Worm (Caenorhabditis elegans) whole organism, young adult: ENCODE results near the gene grp-1.
A peak's percentile ranks its signal among the peaks of the same experiment; 100 is the strongest.

Experiments
- B0336.3 ChIP-seq: fragments of 200-800 bp; sonication (Bioruptor generic); IDR thresholded peaks from 2 replicates; pipeline ENCODE4 v1.3.6; 2022; ENCODE audit warnings: missing genetic modification characterization, missing compliant biosample characterization
- C06A6.2 ChIP-seq: fragments of 200-800 bp; sonication (Bioruptor generic); conservative IDR thresholded peaks from 2 replicates; pipeline ENCODE4 v1.3.6; 2022; ENCODE audit warnings: missing genetic modification characterization, missing compliant biosample characterization
- D2030.7 ChIP-seq: fragments of 200-800 bp; sonication (Bioruptor generic); IDR thresholded peaks from 2 replicates; pipeline ENCODE4 v1.3.6; 2022; ENCODE audit warnings: missing genetic modification reagents, missing genetic modification characterization, missing compliant biosample characterization
- F39B2.1 ChIP-seq: fragments of 200-800 bp; sonication (Bioruptor generic); IDR thresholded peaks from 2 replicates; pipeline ENCODE4 v1.3.6; 2022; ENCODE audit warnings: missing genetic modification reagents, missing genetic modification characterization, missing compliant biosample characterization
- F49E8.2 ChIP-seq: sonication (generic microtip); optimal IDR thresholded peaks from 3 replicates; lab custom pipeline; 2017; ENCODE audit warnings: missing genetic modification characterization, mild to moderate bottlenecking, missing compliant biosample characterization, antibody characterized with exemption, moderate library complexity; ENCODE audit not compliant: insufficient read depth
- F55B11.4 ChIP-seq: sonication (generic microtip); optimal IDR thresholded peaks from 2 replicates; lab custom pipeline; 2016; ENCODE audit warnings: missing compliant biosample characterization, missing genetic modification characterization, borderline replicate concordance; ENCODE audit not compliant: insufficient read depth
- F57C9.4 ChIP-seq: sonication (generic microtip); optimal IDR thresholded peaks from 2 replicates; lab custom pipeline; 2017; ENCODE audit warnings: mild to moderate bottlenecking, missing genetic modification characterization, missing compliant biosample characterization
- Y53F4B.3 ChIP-seq: fragments of 200-800 bp; sonication (Bioruptor generic); IDR thresholded peaks from 2 replicates; pipeline ENCODE4 v1.3.6; 2022; ENCODE audit warnings: missing genetic modification reagents, missing genetic modification characterization, missing compliant biosample characterization
- aptf-2 ChIP-seq: fragments of 200-800 bp; sonication (Bioruptor generic); conservative IDR thresholded peaks from 2 replicates; pipeline ENCODE4 v1.3.6; 2022; ENCODE audit warnings: missing genetic modification reagents, missing genetic modification characterization, missing compliant biosample characterization
- aptf-3 ChIP-seq: fragments of 200-800 bp; sonication (Bioruptor generic); IDR thresholded peaks from 2 replicates; pipeline ENCODE4 v1.3.6; 2022; ENCODE audit warnings: missing genetic modification characterization, missing compliant biosample characterization
- atf-7 ChIP-seq: sonication (generic microtip); optimal IDR thresholded peaks from 2 replicates; lab custom pipeline; 2017; ENCODE audit warnings: mild to moderate bottlenecking, missing genetic modification characterization, missing compliant biosample characterization
- attf-6 ChIP-seq: fragments of 200-800 bp; sonication (Bioruptor generic); IDR thresholded peaks from 2 replicates; pipeline ENCODE4 v1.3.6; 2022; ENCODE audit warnings: missing genetic modification reagents, missing genetic modification characterization, missing compliant biosample characterization
- bed-1 ChIP-seq: fragments of 200-800 bp; sonication (Bioruptor generic); IDR thresholded peaks from 2 replicates; pipeline ENCODE4 v1.3.6; 2022; ENCODE audit warnings: missing genetic modification reagents, missing genetic modification characterization, missing compliant biosample characterization
- cebp-2 ChIP-seq: fragments of 200-800 bp; sonication (Bioruptor generic); IDR thresholded peaks from 2 replicates; pipeline ENCODE4 v1.3.6; 2022; ENCODE audit warnings: missing genetic modification characterization, missing compliant biosample characterization
- ceh-40 ChIP-seq: fragments of 200-800 bp; sonication (Bioruptor generic); IDR thresholded peaks from 2 replicates; pipeline ENCODE4 v1.3.6; 2022; ENCODE audit warnings: missing genetic modification characterization, missing compliant biosample characterization
- ceh-58 ChIP-seq: fragments of 200-800 bp; sonication (Bioruptor generic); IDR thresholded peaks from 2 replicates; pipeline ENCODE4 v1.3.6; 2022; ENCODE audit warnings: missing genetic modification characterization, missing compliant biosample characterization
- ceh-79 ChIP-seq: sonication (generic microtip); optimal IDR thresholded peaks from 2 replicates; lab custom pipeline; 2017; ENCODE audit warnings: mild to moderate bottlenecking, missing genetic modification characterization, missing compliant biosample characterization
- dox-1 ChIP-seq: fragments of 200-800 bp; sonication (Bioruptor generic); IDR thresholded peaks from 2 replicates; pipeline ENCODE4 v1.3.6; 2022; ENCODE audit warnings: missing genetic modification reagents, missing genetic modification characterization, missing compliant biosample characterization
- dpl-1 ChIP-seq: fragments of 150-350 bp; optimal IDR thresholded peaks from 2 replicates; lab custom pipeline; 2014; ENCODE audit warnings: missing biosample characterization, missing genetic modification reagents, missing genetic modification characterization
- ets-4 ChIP-seq: fragments of 200-800 bp; sonication (Bioruptor generic); optimal IDR thresholded peaks from 2 replicates; lab custom pipeline; 2018; ENCODE audit warnings: mild to moderate bottlenecking, missing genetic modification characterization, missing compliant biosample characterization
- hmg-1.2 ChIP-seq: fragments of 200-800 bp; sonication (Bioruptor generic); IDR thresholded peaks from 2 replicates; pipeline ENCODE4 v1.3.6; 2022; ENCODE audit warnings: missing genetic modification reagents, missing genetic modification characterization, missing compliant biosample characterization
- hsf-1 ChIP-seq: fragments of 200-800 bp; sonication (Bioruptor generic); IDR thresholded peaks from 2 replicates; pipeline ENCODE4 v1.3.6; 2022; ENCODE audit warnings: missing genetic modification reagents, missing genetic modification characterization, missing compliant biosample characterization
- lag-1 ChIP-seq: fragments of 200-800 bp; sonication (Bioruptor generic); IDR thresholded peaks from 2 replicates; pipeline ENCODE4 v1.3.6; 2022; ENCODE audit warnings: missing genetic modification reagents, missing genetic modification characterization, missing compliant biosample characterization
- lin-26 ChIP-seq: fragments of 200-800 bp; sonication (Bioruptor generic); IDR thresholded peaks from 2 replicates; pipeline ENCODE4 v1.3.6; 2022; ENCODE audit warnings: missing genetic modification reagents, missing genetic modification characterization, missing compliant biosample characterization
- madf-3 ChIP-seq: fragments of 200-800 bp; sonication (Bioruptor generic); IDR thresholded peaks from 2 replicates; pipeline ENCODE4 v1.3.6; 2022; ENCODE audit warnings: missing genetic modification reagents, missing genetic modification characterization, missing compliant biosample characterization
- madf-6 ChIP-seq: fragments of 200-800 bp; sonication (Bioruptor generic); IDR thresholded peaks from 2 replicates; pipeline ENCODE4 v1.3.6; 2022; ENCODE audit warnings: missing genetic modification reagents, missing genetic modification characterization, missing compliant biosample characterization
- mcd-1 ChIP-seq: fragments of 200-800 bp; sonication (Bioruptor generic); IDR thresholded peaks from 2 replicates; pipeline ENCODE4 v1.3.6; 2022; ENCODE audit warnings: missing genetic modification reagents, missing genetic modification characterization, missing compliant biosample characterization
- mel-28 ChIP-seq: sonication (generic microtip); optimal IDR thresholded peaks from 2 replicates; lab custom pipeline; 2016; ENCODE audit warnings: borderline replicate concordance, mild to moderate bottlenecking, missing genetic modification characterization, missing compliant biosample characterization
- nfya-1 ChIP-seq: sonication (generic microtip); optimal IDR thresholded peaks from 2 replicates; lab custom pipeline; 2017; ENCODE audit warnings: antibody characterized with exemption, missing compliant biosample characterization, missing genetic modification characterization, borderline replicate concordance; ENCODE audit not compliant: insufficient read depth
- nfya-2 ChIP-seq: fragments of 200-800 bp; sonication (Bioruptor generic); IDR thresholded peaks from 2 replicates; pipeline ENCODE4 v1.3.6; 2022; ENCODE audit warnings: missing genetic modification reagents, missing genetic modification characterization, missing compliant biosample characterization
- nhr-80 ChIP-seq: sonication (generic microtip); optimal IDR thresholded peaks from 2 replicates; lab custom pipeline; 2016; ENCODE audit warnings: missing genetic modification characterization, missing compliant biosample characterization
- pha-4 ChIP-seq: fragments of 150-350 bp; sonication (generic microtip); optimal IDR thresholded peaks from 2 replicates; lab custom pipeline; 2014; ENCODE audit warnings: missing biosample characterization, missing genetic modification reagents, missing genetic modification characterization
- repo-1 ChIP-seq: sonication (generic microtip); optimal IDR thresholded peaks from 2 replicates; lab custom pipeline; 2017; ENCODE audit warnings: mild to moderate bottlenecking, missing genetic modification characterization, missing compliant biosample characterization
- sdz-38 ChIP-seq: sonication (generic microtip); optimal IDR thresholded peaks from 2 replicates; lab custom pipeline; 2016; ENCODE audit warnings: missing genotype, missing genetic modification characterization, missing compliant biosample characterization
- sea-2 ChIP-seq: fragments of 200-800 bp; sonication (Bioruptor generic); IDR thresholded peaks from 2 replicates; pipeline ENCODE4 v1.3.6; 2022; ENCODE audit warnings: missing genetic modification characterization, missing compliant biosample characterization
- snpc-3.4 ChIP-seq: sonication (generic microtip); optimal IDR thresholded peaks from 2 replicates; lab custom pipeline; 2017; ENCODE audit warnings: missing genetic modification characterization, mild to moderate bottlenecking, missing compliant biosample characterization, antibody characterized with exemption, moderate library complexity, missing genotype, missing genetic modification reagents
- snpc-4 ChIP-seq, 5 experiments: fragments of 150-350 bp in 1 of 5; sonication (generic microtip) in 4 of 5; optimal IDR thresholded peaks; 2 replicates each; lab custom pipeline; 2014 to 2018; ENCODE audit warnings: missing genetic modification characterization in 5 of 5, missing biosample characterization in 3 of 5, antibody characterized with exemption in 2 of 5, mild to moderate bottlenecking in 2 of 5, missing compliant biosample characterization in 2 of 5, missing genotype in 2 of 5, moderate library complexity in 2 of 5, missing genetic modification reagents in 1 of 5
- sptf-2 ChIP-seq: fragments of 200-800 bp; sonication (Bioruptor generic); optimal IDR thresholded peaks from 2 replicates; lab custom pipeline; 2018; ENCODE audit warnings: mild to moderate bottlenecking, missing genetic modification characterization, missing compliant biosample characterization
- unc-62 ChIP-seq: fragments of 150-350 bp; optimal IDR thresholded peaks from 2 replicates; lab custom pipeline; 2014; ENCODE audit warnings: missing biosample characterization, missing genetic modification reagents, missing genetic modification characterization
- xnd-1 ChIP-seq: sonication (generic microtip); optimal IDR thresholded peaks from 2 replicates; lab custom pipeline; 2016; ENCODE audit warnings: missing genotype, missing genetic modification reagents, missing genetic modification characterization, missing compliant biosample characterization
- zfh-2 ChIP-seq: fragments of 200-800 bp; sonication (Bioruptor generic); conservative IDR thresholded peaks from 2 replicates; pipeline ENCODE4 v1.3.6; 2022; ENCODE audit warnings: missing genetic modification reagents, missing genetic modification characterization, missing compliant biosample characterization
- zim-3 ChIP-seq: sonication (generic microtip); optimal IDR thresholded peaks from 2 replicates; lab custom pipeline; 2017; ENCODE audit warnings: mild to moderate bottlenecking, missing genetic modification characterization, moderate library complexity, missing compliant biosample characterization
- ztf-18 ChIP-seq: sonication (generic microtip); optimal IDR thresholded peaks from 2 replicates; lab custom pipeline; 2016; ENCODE audit warnings: missing genotype, mild to moderate bottlenecking, missing genetic modification characterization, missing compliant biosample characterization
- ztf-3 ChIP-seq: fragments of 200-800 bp; sonication (Bioruptor generic); optimal IDR thresholded peaks from 2 replicates; lab custom pipeline; 2018; ENCODE audit warnings: mild to moderate bottlenecking, missing genetic modification characterization, missing compliant biosample characterization
- ztf-6 ChIP-seq: fragments of 200-800 bp; sonication (Bioruptor generic); IDR thresholded peaks from 2 replicates; pipeline ENCODE4 v1.3.6; 2022; ENCODE audit warnings: missing genetic modification reagents, missing genetic modification characterization, missing compliant biosample characterization

The grp-1 gene

DNA sequence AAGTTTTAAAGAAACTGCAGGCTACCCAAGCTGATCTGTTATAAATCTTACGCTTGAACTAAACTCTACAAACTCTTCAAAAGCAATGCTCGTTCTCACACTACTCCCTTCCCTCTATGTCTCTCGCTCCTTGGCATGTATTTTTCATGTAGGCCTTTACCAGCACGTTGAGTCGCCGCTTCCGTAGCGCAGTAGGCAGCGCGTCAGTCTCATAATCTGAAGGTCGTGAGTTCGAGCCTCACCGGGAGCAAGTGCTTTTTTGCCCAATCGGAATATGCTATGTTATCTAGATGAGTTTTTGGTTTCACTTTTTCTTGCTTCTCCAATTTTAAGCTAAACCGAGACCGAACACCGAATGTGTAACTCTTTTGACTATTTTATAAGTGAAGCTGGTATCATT, 21.0 kb downstream of the grp-1 start (continued):
- no peak for TF ChIP-seq aptf-3 (GFP tag; lab: Robert Waterston, UW)
- TF ChIP-seq hsf-1 (GFP tag; lab: Robert Waterston, UW): no peak
- TF ChIP-seq ztf-18 (tag; lab: Kevin White, UChicago): peak; percentile 53
- no peak for TF ChIP-seq unc-62 (GFP tag; lab: Kevin White, UChicago)
- TF ChIP-seq nfya-1 (tag; lab: Kevin White, UChicago): no peak
- no peak for TF ChIP-seq snpc-4 (GFP tag; optimal IDR thresholded peaks at IDR 0.05; lab: Kevin White, UChicago)
- peak in 2 of 4 experiments; percentile 38 to 57 for TF ChIP-seq snpc-4 (tag; optimal IDR thresholded peaks at IDR 0.05; lab: Kevin White, UChicago)
- TF ChIP-seq dox-1 (GFP tag; lab: Robert Waterston, UW): peak; percentile 50
- no peak for TF ChIP-seq nfya-2
- TF ChIP-seq zim-3: peak; percentile 45
- TF ChIP-seq D2030.7: peak; percentile 45; the same call in 1 of the 2 replicates
- TF ChIP-seq pha-4 (tag; lab: Kevin White, UChicago): no peak
- peak; percentile 28 for TF ChIP-seq snpc-3.4 (tag; lab: Kevin White, UChicago)
- TF ChIP-seq C06A6.2 (GFP tag; lab: Robert Waterston, UW): no peak
- TF ChIP-seq hmg-1.2 (GFP tag; lab: Robert Waterston, UW): peak; percentile 68
- TF ChIP-seq nhr-80 (tag; lab: Kevin White, UChicago): peak; percentile 27
- no peak for TF ChIP-seq ceh-40
- TF ChIP-seq xnd-1: no peak
- TF ChIP-seq ztf-3 (GFP tag; lab: Kevin White, UChicago): no peak
- no peak for TF ChIP-seq F57C9.4
- TF ChIP-seq Y53F4B.3 (GFP tag; lab: Robert Waterston, UW): no peak
- no peak for TF ChIP-seq madf-3 (GFP tag; lab: Robert Waterston, UW)

- no peak for TF ChIP-seq sdz-38 (tag; lab: Kevin White, UChicago)
- TF ChIP-seq aptf-2 (GFP tag; lab: Robert Waterston, UW): no peak
- TF ChIP-seq cebp-2 (GFP tag; lab: Robert Waterston, UW): no peak
- no peak for TF ChIP-seq zim-3
- TF ChIP-seq ceh-79 (tag; lab: Kevin White, UChicago): no peak
- no peak for TF ChIP-seq F39B2.1 (GFP tag; lab: Robert Waterston, UW)
- TF ChIP-seq D2030.7: no peak
- TF ChIP-seq mel-28 (tag; lab: Kevin White, UChicago): no peak
- TF ChIP-seq attf-6 (GFP tag; lab: Robert Waterston, UW): no peak
- no peak for TF ChIP-seq bed-1 (GFP tag; lab: Robert Waterston, UW)
- no peak for TF ChIP-seq B0336.3 (GFP tag; lab: Robert Waterston, UW)
- no peak for TF ChIP-seq repo-1 (tag; lab: Kevin White, UChicago)
- TF ChIP-seq ceh-58 (GFP tag; lab: Robert Waterston, UW): no peak
- TF ChIP-seq, all 124 proteins: peak for 0
These were observed 23.0 kb downstream of the grp-1 start, which contains the start of gene C14B9.3 for ce11 chrIII:8108490-8108889. Gene C14B9.3 (plus strand): TSS chrIII:8108790.

- TF ChIP-seq zfh-2 (GFP tag; lab: Robert Waterston, UW) (peak; percentile 48; the same call in 1 of the 2 replicates), F55B11.4 (tag; lab: Kevin White, UChicago) (no peak), ets-4 (peak; percentile 65), F49E8.2 (peak; percentile 65), sptf-2 (GFP tag; lab: Kevin White, UChicago) (peak; percentile 39), dpl-1 (GFP tag; lab: Kevin White, UChicago) (peak; percentile 12), snpc-4 (GFP tag; optimal IDR thresholded peaks at IDR 0.05; lab: Kevin White, UChicago) (peak; percentile 81), snpc-4 (tag; optimal IDR thresholded peaks at IDR 0.05; lab: Kevin White, UChicago) (peak; percentile 36 to 76 (median 64)), mcd-1 (GFP tag; lab: Robert Waterston, UW) (peak; percentile 73), ztf-6 (GFP tag; lab: Robert Waterston, UW) (peak; percentile 83), dox-1 (GFP tag; lab: Robert Waterston, UW) (peak; percentile 89), lag-1 (GFP tag; lab: Robert Waterston, UW) (no peak), ztf-3 (GFP tag; lab: Kevin White, UChicago) (no peak), ceh-58 (GFP tag; lab: Robert Waterston, UW) (no peak), madf-3 (GFP tag; lab: Robert Waterston, UW) (no peak), madf-6 (GFP tag; lab: Robert Waterston, UW) (peak; percentile 72), lin-26 (GFP tag; lab: Robert Waterston, UW) (peak; percentile 95), atf-7 (peak; percentile 19), sea-2 (GFP tag; lab: Robert Waterston, UW) (peak; percentile 79; the same call in 1 of the 2 replicates)
These were observed 24.1 kb downstream of the grp-1 start for ce11 chrIII:8109459-8110057.
